Worm (Caenorhabditis elegans) whole organism, early embryonic: ENCODE measurements around the gene srx-62.

Source experiments
- B0310.2 ChIP-seq: sonication (generic microtip); optimal IDR thresholded peaks from 2 replicates; lab custom pipeline; 2016; ENCODE audit warnings: mild to moderate bottlenecking, missing genetic modification characterization, missing compliant biosample characterization
- ceh-13 ChIP-seq: fragments of 200-800 bp; sonication (Bioruptor generic); optimal IDR thresholded peaks from 2 replicates; lab custom pipeline; 2018; ENCODE audit warnings: mild to moderate bottlenecking, missing genetic modification characterization, missing compliant biosample characterization

DNA sequence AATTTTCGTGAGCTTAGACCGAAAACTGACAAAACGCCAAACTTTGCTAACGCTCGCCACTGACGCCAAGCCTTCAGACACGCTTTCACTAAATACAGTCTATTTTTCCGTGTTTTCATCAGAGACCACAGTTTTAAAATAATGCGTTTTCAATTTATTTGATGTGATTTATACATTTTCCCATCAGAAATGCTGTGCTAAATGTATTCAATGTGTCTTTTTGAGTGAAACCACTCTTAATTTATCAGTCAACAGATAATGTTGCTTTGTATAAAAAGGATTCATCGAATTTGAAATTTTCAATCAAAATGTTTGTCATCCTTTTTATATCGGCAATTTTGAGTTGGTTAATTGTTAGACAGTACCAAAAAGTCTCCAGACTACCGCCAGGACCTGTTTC lies 35.6 kb upstream of the srx-62 start, which contains the start of gene cyp-35A4:
- TF ChIP-seq B0310.2 (tag; lab: Kevin White, UChicago), result no peak
- no peak for TF ChIP-seq ceh-13 (GFP tag; lab: Kevin White, UChicago)
